Worm (Caenorhabditis elegans) whole organism, L3 larva: ENCODE measurements around the gene C16C10.13.

Experiments
- ceh-16 ChIP-seq: sonication (generic microtip); optimal IDR thresholded peaks from 2 replicates; lab custom pipeline; 2017; ENCODE audit warnings: missing biosample characterization, missing genetic modification characterization
- nhr-11 ChIP-seq: fragments of 150-350 bp; optimal IDR thresholded peaks from 2 replicates; lab custom pipeline; 2014; ENCODE audit warnings: missing biosample characterization, missing genetic modification characterization
- nhr-76 ChIP-seq: fragments of 150-350 bp; sonication (generic microtip); optimal IDR thresholded peaks from 5 replicates; lab custom pipeline; 2014; ENCODE audit warnings: missing biosample characterization, missing genetic modification characterization
- ztf-11 ChIP-seq: fragments of 150-350 bp; optimal IDR thresholded peaks from 2 replicates; lab custom pipeline; 2014; ENCODE audit warnings: missing biosample characterization, missing genetic modification characterization

- TF ChIP-seq ceh-16 (no peak), nhr-11 (no peak), nhr-76 (no peak), ztf-11 (tag; lab: Kevin White, UChicago) (no peak)
Measured at ce11 chrIII:4220864-4221263, 44.6 kb downstream of the C16C10.13 start.
